Fruit fly (Drosophila melanogaster) whole organism, wandering third instar larva: ENCODE results near the gene MESK4.
"Not testable (repeated sequence)": the region's sequence is repeated elsewhere in the genome, so short reads cannot be mapped to it uniquely, and the experiment has no call there.

Experiments
- Abd-B ChIP-seq: fragments of >200 bp; optimal IDR thresholded peaks from 2 replicates; lab custom pipeline; 2017; ENCODE audit warnings: missing biosample characterization, missing genetic modification characterization
- Dfd ChIP-seq: fragments of >200 bp; optimal IDR thresholded peaks from 2 replicates; lab custom pipeline; 2017; ENCODE audit warnings: missing biosample characterization, missing genetic modification characterization
- Dif ChIP-seq: fragments of 200-275, 200-300 bp; sonication (Bioruptor generic); optimal IDR thresholded peaks from 2 replicates; lab custom pipeline; 2018; ENCODE audit warnings: missing biosample characterization, missing genetic modification characterization; ENCODE audit not compliant: partially characterized antibody
- GATAd ChIP-seq: sonication (Bioruptor generic); optimal IDR thresholded peaks from 2 replicates; lab custom pipeline; 2016; ENCODE audit warnings: missing biosample characterization, missing genetic modification characterization
- HLH106 ChIP-seq: fragments of 200-800 bp; optimal IDR thresholded peaks from 3 replicates; lab custom pipeline; 2019; ENCODE audit warnings: missing biosample characterization, mild to moderate bottlenecking, missing genetic modification characterization, moderate library complexity
- Hnf4 ChIP-seq: fragments of 200-800 bp; sonication (Bioruptor generic); optimal IDR thresholded peaks from 2 replicates; lab custom pipeline; 2016; ENCODE audit warnings: missing biosample characterization, mild to moderate bottlenecking, missing genetic modification characterization
- Hr78 ChIP-seq: fragments of >200 bp; optimal IDR thresholded peaks from 2 replicates; lab custom pipeline; 2017; ENCODE audit warnings: missing biosample characterization, missing genetic modification characterization
- Hr83 ChIP-seq: fragments of 200-300 bp; sonication (Bioruptor generic); optimal IDR thresholded peaks from 2 replicates; lab custom pipeline; 2016; ENCODE audit warnings: missing biosample characterization, mild to moderate bottlenecking, missing genetic modification characterization, moderate library complexity; ENCODE audit not compliant: poor library complexity, severe bottlenecking
- Mio ChIP-seq: sonication (Bioruptor generic); optimal IDR thresholded peaks from 2 replicates; lab custom pipeline; 2016; ENCODE audit warnings: missing biosample characterization, missing genetic modification characterization
- Myc ChIP-seq: fragments of >200 bp; optimal IDR thresholded peaks from 2 replicates; lab custom pipeline; 2017
- N ChIP-seq: fragments of >200 bp; optimal IDR thresholded peaks from 2 replicates; lab custom pipeline; 2018; ENCODE audit warnings: missing biosample characterization, missing external identifiers, missing genetic modification characterization
- OdsH ChIP-seq: fragments of 200-800 bp; sonication (Bioruptor generic); optimal IDR thresholded peaks from 2 replicates; lab custom pipeline; 2016; ENCODE audit warnings: missing biosample characterization, mild to moderate bottlenecking, missing genetic modification characterization
- Rel ChIP-seq, 2 experiments: fragments of 200-800 bp; sonication (Bioruptor generic) in 1 of 2; optimal IDR thresholded peaks; 2 replicates in 1 of 2; 3 replicates in 1 of 2; lab custom pipeline; 2016 to 2019; ENCODE audit warnings: mild to moderate bottlenecking in 2 of 2, missing biosample characterization in 2 of 2, missing genetic modification characterization in 2 of 2, moderate library complexity in 1 of 2
- Sp1 ChIP-seq: fragments of 200-800 bp; sonication (Bioruptor generic); optimal IDR thresholded peaks from 3 replicates; lab custom pipeline; 2019; ENCODE audit warnings: missing biosample characterization, mild to moderate bottlenecking, missing genetic modification characterization, moderate library complexity
- br ChIP-seq: fragments of 200-800 bp; sonication (Bioruptor generic); optimal IDR thresholded peaks from 2 replicates; lab custom pipeline; 2016; ENCODE audit warnings: missing biosample characterization, missing genetic modification characterization
- brk ChIP-seq: fragments of 200-800 bp; sonication (Bioruptor generic); optimal IDR thresholded peaks from 2 replicates; lab custom pipeline; 2016; ENCODE audit warnings: missing biosample characterization, mild to moderate bottlenecking, missing genetic modification characterization
- dl ChIP-seq, 2 experiments: fragments of 175-275, 200-275 bp in 1 of 2; fragments of 200-275 bp in 1 of 2; sonication (Bioruptor generic); optimal IDR thresholded peaks; lab custom pipeline; 2018; ENCODE audit warnings: mild to moderate bottlenecking in 2 of 2, missing biosample characterization in 2 of 2, missing genetic modification characterization in 2 of 2, moderate library complexity in 2 of 2; ENCODE audit not compliant: partially characterized antibody in 2 of 2, insufficient read depth in 1 of 2
- dsf ChIP-seq: sonication (Bioruptor generic); optimal IDR thresholded peaks from 2 replicates; lab custom pipeline; 2016; ENCODE audit warnings: missing biosample characterization, missing genetic modification characterization, borderline replicate concordance
- ey ChIP-seq: fragments of 200-800 bp; sonication (Bioruptor generic); optimal IDR thresholded peaks from 2 replicates; lab custom pipeline; 2016; ENCODE audit warnings: missing biosample characterization, missing genetic modification characterization
- foxo ChIP-seq, 2 experiments: fragments of 200-800 bp; sonication (Bioruptor generic); optimal IDR thresholded peaks; 2 replicates in 1 of 2; 3 replicates in 1 of 2; lab custom pipeline; 2016 to 2017; ENCODE audit warnings: missing biosample characterization in 2 of 2, missing genetic modification characterization in 2 of 2
- fru ChIP-seq: fragments of 200-800 bp; sonication (Bioruptor generic); optimal IDR thresholded peaks from 3 replicates; lab custom pipeline; 2016; ENCODE audit warnings: missing biosample characterization, mild to moderate bottlenecking, missing genetic modification characterization
- h ChIP-seq: fragments of 200-800 bp; sonication (Bioruptor generic); optimal IDR thresholded peaks from 3 replicates; lab custom pipeline; 2016; ENCODE audit warnings: missing biosample characterization, mild to moderate bottlenecking, missing genetic modification characterization
- jim ChIP-seq: fragments of 175-275, 200-325 bp; sonication (Bioruptor generic); optimal IDR thresholded peaks from 2 replicates; lab custom pipeline; 2016; ENCODE audit warnings: missing biosample characterization, mild to moderate bottlenecking, missing genetic modification characterization
- lola ChIP-seq: fragments of >200 bp; optimal IDR thresholded peaks from 2 replicates; lab custom pipeline; 2017; ENCODE audit warnings: missing biosample characterization, missing genetic modification characterization
- psq ChIP-seq: fragments of 200-800 bp; sonication (Bioruptor generic); optimal IDR thresholded peaks from 3 replicates; lab custom pipeline; 2017; ENCODE audit warnings: missing biosample characterization, mild to moderate bottlenecking, missing genetic modification characterization, moderate library complexity
- rgr ChIP-seq: fragments of 200-800 bp; sonication (Bioruptor generic); optimal IDR thresholded peaks from 3 replicates; lab custom pipeline; 2016; ENCODE audit warnings: missing biosample characterization, mild to moderate bottlenecking, missing genetic modification characterization
- sage ChIP-seq: fragments of 200-800 bp; sonication (Bioruptor generic); optimal IDR thresholded peaks from 2 replicates; lab custom pipeline; 2016; ENCODE audit warnings: missing biosample characterization, mild to moderate bottlenecking, missing genetic modification characterization
- sv ChIP-seq: fragments of 200-800 bp; sonication (Bioruptor generic); optimal IDR thresholded peaks from 3 replicates; lab custom pipeline; 2016; ENCODE audit warnings: missing biosample characterization, missing genetic modification characterization
- tai ChIP-seq: sonication (Bioruptor generic); optimal IDR thresholded peaks from 2 replicates; lab custom pipeline; 2016; ENCODE audit warnings: missing biosample characterization, missing genetic modification characterization
- usp ChIP-seq: fragments of >200 bp; optimal IDR thresholded peaks from 2 replicates; lab custom pipeline; 2017; ENCODE audit warnings: missing biosample characterization, missing genetic modification characterization
- woc ChIP-seq: sonication (Bioruptor generic); optimal IDR thresholded peaks from 2 replicates; lab custom pipeline; 2016; ENCODE audit warnings: missing biosample characterization, mild to moderate bottlenecking, missing genetic modification characterization

The MESK4 gene

dm6 chr3R:16988514-16988913 is at the start of gene MESK4:
MESK4 (plus strand) TSS chr3R:16988814.
- TF ChIP-seq sv, br, rgr (GFP tag; lab: Kevin White, UChicago): not testable (repeated sequence)

dm6 chr3R:16940520-16940919 is 48.1 kb upstream of the MESK4 start:
- no peak for TF ChIP-seq Dfd (GFP tag; lab: Kevin White, UChicago)
- no peak for TF ChIP-seq GATAd (GFP tag; lab: Kevin White, UChicago)
- no peak for TF ChIP-seq h (GFP tag; lab: Kevin White, UChicago)
- TF ChIP-seq Abd-B (GFP tag; lab: Kevin White, UChicago) = no peak
- TF ChIP-seq HLH106 (tag; lab: Kevin White, UChicago) = no peak
- TF ChIP-seq Mio (GFP tag; lab: Kevin White, UChicago) = no peak
- no peak for TF ChIP-seq Hr78 (GFP tag; lab: Kevin White, UChicago)
- no peak for TF ChIP-seq OdsH (GFP tag; lab: Kevin White, UChicago)
- no peak for TF ChIP-seq tai (GFP tag; lab: Kevin White, UChicago)
- TF ChIP-seq Hnf4 = no peak
- no peak for TF ChIP-seq Sp1 (GFP tag; lab: Kevin White, UChicago)

dm6 chr3R:16941285-16941684 is 47.3 kb upstream of the MESK4 start:
- peak in 1 of 2 experiments; percentile 2 for TF ChIP-seq foxo (GFP tag; optimal IDR thresholded peaks at IDR 0.05; lab: Kevin White, UChicago)
- TF ChIP-seq tai (GFP tag; lab: Kevin White, UChicago) = no peak

- TF ChIP-seq Rel (GFP tag; optimal IDR thresholded peaks at IDR 0.05; lab: Kevin White, UChicago) (no peak), Rel (tag; optimal IDR thresholded peaks at IDR 0.05; lab: Kevin White, UChicago) (peak; percentile 16), Myc (lab: Kevin White, UChicago) (no peak)
Observed at dm6 chr3R:16944267-16944666, 44.3 kb upstream of the MESK4 start.

dm6 chr3R:16948667-16949066 is 39.9 kb upstream of the MESK4 start:
- TF ChIP-seq usp (GFP tag; lab: Kevin White, UChicago) (no peak), brk (no peak), woc (GFP tag; lab: Kevin White, UChicago) (no peak), N (GFP tag; lab: Kevin White, UChicago) (no peak), sage (GFP tag; lab: Kevin White, UChicago) (no peak), Sp1 (GFP tag; lab: Kevin White, UChicago) (no peak), Dif (GFP tag; lab: Kevin White, UChicago) (peak; percentile 7), jim (GFP tag; lab: Kevin White, UChicago) (peak; percentile 37), lola (GFP tag; lab: Kevin White, UChicago) (no peak)
- TF ChIP-seq, all 38 proteins: peak for 2

- TF ChIP-seq Abd-B (GFP tag; lab: Kevin White, UChicago) = no peak
- no peak for TF ChIP-seq br (GFP tag; lab: Kevin White, UChicago)
- TF ChIP-seq dsf = no peak
- TF ChIP-seq h (GFP tag; lab: Kevin White, UChicago) = no peak
- no peak for TF ChIP-seq Mio (GFP tag; lab: Kevin White, UChicago)
- no peak for TF ChIP-seq psq (GFP tag; lab: Kevin White, UChicago)
- no peak for TF ChIP-seq sv (GFP tag; lab: Kevin White, UChicago)
- no peak for TF ChIP-seq usp (GFP tag; lab: Kevin White, UChicago)
- TF ChIP-seq Sp1 (GFP tag; lab: Kevin White, UChicago) = no peak
- TF ChIP-seq ey (GFP tag; lab: Kevin White, UChicago) = no peak
- no peak for TF ChIP-seq dl (GFP tag; optimal IDR thresholded peaks at IDR 0.05; lab: Kevin White, UChicago; ENCODE audit: insufficient read depth in 1 of 2, partially characterized antibody in 2 of 2)
- no peak for TF ChIP-seq brk
- TF ChIP-seq foxo (GFP tag; optimal IDR thresholded peaks at IDR 0.05; lab: Kevin White, UChicago) = no peak
- no peak for TF ChIP-seq fru (GFP tag; lab: Kevin White, UChicago)
- no peak for TF ChIP-seq rgr (GFP tag; lab: Kevin White, UChicago)
- no peak for TF ChIP-seq Hr78 (GFP tag; lab: Kevin White, UChicago)
- TF ChIP-seq Hr83 (GFP tag; lab: Kevin White, UChicago) = no peak
- TF ChIP-seq, all 38 proteins: peak for 0
Observed at dm6 chr3R:16951374-16951773, 37.2 kb upstream of the MESK4 start.
